Fruit fly (Drosophila melanogaster) whole organism, embryonic: ENCODE data around the gene Jhbp3.

Experiments
- Ada2b ChIP-seq: fragments of 200-800 bp; sonication (Bioruptor generic); IDR thresholded peaks from 2 replicates; pipeline ENCODE4 v1.3.6; 2022; ENCODE audit warnings: missing biosample characterization, missing genetic modification characterization
- Atf6 ChIP-seq: fragments of 200-800 bp; sonication (Bioruptor generic); IDR thresholded peaks from 2 replicates; pipeline ENCODE4 v1.3.6; 2022; ENCODE audit warnings: missing biosample characterization, missing genetic modification characterization
- Bteb2 ChIP-seq: fragments of 200-800 bp; sonication (Bioruptor generic); optimal IDR thresholded peaks from 2 replicates; lab custom pipeline; 2016; ENCODE audit warnings: missing biosample characterization, missing genetic modification characterization
- CG11456 ChIP-seq: fragments of 200-800 bp; sonication (Bioruptor generic); IDR thresholded peaks from 3 replicates; pipeline ENCODE4 v1.3.6; 2022; ENCODE audit warnings: missing biosample characterization, missing genetic modification characterization
- CG14441 ChIP-seq: fragments of 200-800 bp; sonication (Bioruptor generic); IDR thresholded peaks from 2 replicates; pipeline ENCODE4 v1.3.6; 2022; ENCODE audit warnings: missing biosample characterization, missing genetic modification characterization
- CG17829 ChIP-seq: fragments of 200-800 bp; optimal IDR thresholded peaks from 2 replicates; lab custom pipeline; 2019; ENCODE audit warnings: missing biosample characterization, mild to moderate bottlenecking, missing genetic modification characterization, moderate library complexity
- CG18764 ChIP-seq: fragments of 200-800 bp; sonication (Bioruptor generic); optimal IDR thresholded peaks from 3 replicates; lab custom pipeline; 2016; ENCODE audit warnings: missing biosample characterization, missing genetic modification characterization
- CG2129 ChIP-seq: fragments of 200-800 bp; sonication (Bioruptor generic); IDR thresholded peaks from 2 replicates; pipeline ENCODE4 v1.3.6; 2022; ENCODE audit warnings: missing biosample characterization, missing genetic modification characterization; ENCODE audit not compliant: partially characterized antibody
- CG2712 ChIP-seq: fragments of 200-800 bp; optimal IDR thresholded peaks from 3 replicates; lab custom pipeline; 2019; ENCODE audit warnings: missing biosample characterization, mild to moderate bottlenecking, missing genetic modification characterization, moderate library complexity
- CG32772 ChIP-seq: fragments of 200-800 bp; sonication (Bioruptor generic); IDR thresholded peaks from 2 replicates; pipeline ENCODE4 v1.3.6; 2022; ENCODE audit warnings: missing biosample characterization, missing genetic modification characterization
- CG3281 ChIP-seq: fragments of 200-800 bp; sonication (Bioruptor generic); optimal IDR thresholded peaks from 3 replicates; lab custom pipeline; 2017; ENCODE audit warnings: missing biosample characterization, mild to moderate bottlenecking, missing genetic modification characterization
- CG3995 ChIP-seq: fragments of 200-800 bp; sonication (Bioruptor generic); optimal IDR thresholded peaks from 3 replicates; lab custom pipeline; 2016; ENCODE audit warnings: missing biosample characterization, missing genetic modification characterization
- CG4282 ChIP-seq: fragments of 200-800 bp; sonication (Bioruptor generic); optimal IDR thresholded peaks from 2 replicates; lab custom pipeline; 2016; ENCODE audit warnings: missing biosample characterization, missing genetic modification characterization
- CG4820 ChIP-seq: fragments of 200-800 bp; sonication (Bioruptor generic); optimal IDR thresholded peaks from 3 replicates; lab custom pipeline; 2016; ENCODE audit warnings: missing biosample characterization, missing genetic modification characterization
- CG6175 ChIP-seq: fragments of 200-800 bp; sonication (Bioruptor generic); IDR thresholded peaks from 3 replicates; pipeline ENCODE4 v1.3.6; 2022; ENCODE audit warnings: missing biosample characterization, missing genetic modification characterization
- CG6689 ChIP-seq: fragments of 200-800 bp; sonication (Bioruptor generic); IDR thresholded peaks from 2 replicates; pipeline ENCODE4 v1.3.6; 2022; ENCODE audit warnings: missing biosample characterization, missing genetic modification characterization
- CG7963 ChIP-seq: fragments of 200-800 bp; sonication (Bioruptor generic); IDR thresholded peaks from 3 replicates; pipeline ENCODE4 v1.3.6; 2022; ENCODE audit warnings: missing biosample characterization, missing genetic modification characterization; ENCODE audit not compliant: partially characterized antibody
- CG7987 ChIP-seq: fragments of 200-800 bp; sonication (Bioruptor generic); optimal IDR thresholded peaks from 2 replicates; lab custom pipeline; 2018; ENCODE audit warnings: missing biosample characterization, mild to moderate bottlenecking, missing genetic modification characterization, moderate library complexity
- CG9215 ChIP-seq: fragments of 200-800 bp; sonication (Bioruptor generic); IDR thresholded peaks from 2 replicates; pipeline ENCODE4 v1.3.6; 2022; ENCODE audit warnings: missing biosample characterization, missing genetic modification characterization
- Camta ChIP-seq: fragments of 200-800 bp; sonication (Bioruptor generic); optimal IDR thresholded peaks from 2 replicates; lab custom pipeline; 2016; ENCODE audit warnings: missing biosample characterization, missing genetic modification characterization
- Fer1 ChIP-seq: fragments of 200-800 bp; sonication (Bioruptor generic); optimal IDR thresholded peaks from 2 replicates; lab custom pipeline; 2017; ENCODE audit warnings: missing biosample characterization, mild to moderate bottlenecking, missing genetic modification characterization
- H2.0 ChIP-seq: fragments of 200-800 bp; sonication (Bioruptor generic); IDR thresholded peaks from 2 replicates; pipeline ENCODE4 v1.3.6; 2022; ENCODE audit warnings: missing biosample characterization, missing genetic modification characterization
- HLHmδ ChIP-seq: fragments of 200-800 bp; sonication (Bioruptor generic); optimal IDR thresholded peaks from 2 replicates; lab custom pipeline; 2018; ENCODE audit warnings: missing biosample characterization, mild to moderate bottlenecking, missing genetic modification characterization, moderate library complexity
- Hr51 ChIP-seq, 2 experiments: fragments of 200-800 bp; sonication (Bioruptor generic); optimal IDR thresholded peaks; 2 replicates in 1 of 2; 3 replicates in 1 of 2; lab custom pipeline; 2016 to 2018; ENCODE audit warnings: missing biosample characterization in 2 of 2, missing genetic modification characterization in 2 of 2, mild to moderate bottlenecking in 1 of 2, moderate library complexity in 1 of 2
- Hr78 ChIP-seq, 2 experiments: fragments of 200-800 bp in 1 of 2; fragments of >200 bp in 1 of 2; sonication (Bioruptor generic) in 1 of 2; optimal IDR thresholded peaks; 2 replicates each; lab custom pipeline; 2017 to 2019; ENCODE audit warnings: missing biosample characterization in 2 of 2, missing genetic modification characterization in 2 of 2, mild to moderate bottlenecking in 1 of 2, moderate library complexity in 1 of 2
- Jarid2 ChIP-seq: fragments of 200-800 bp; sonication (Bioruptor generic); optimal IDR thresholded peaks from 3 replicates; lab custom pipeline; 2017; ENCODE audit warnings: mild to moderate bottlenecking, missing biosample characterization, missing genetic modification reagents, missing genetic modification characterization
- Med ChIP-seq: fragments of 200-800 bp; sonication (Bioruptor generic); peaks from one replicate; lab custom pipeline; 2016; ENCODE audit warnings: missing biosample characterization, missing genetic modification characterization, mild to moderate bottlenecking, inconsistent platforms, moderate library complexity
- NC2α ChIP-seq: fragments of 200-800 bp; sonication (Bioruptor generic); optimal IDR thresholded peaks from 2 replicates; lab custom pipeline; 2016; ENCODE audit warnings: missing biosample characterization, missing genetic modification characterization
- NC2β ChIP-seq: fragments of 200-800 bp; sonication (Bioruptor generic); optimal IDR thresholded peaks from 2 replicates; lab custom pipeline; 2016; ENCODE audit warnings: missing biosample characterization, missing genetic modification characterization
- Trl ChIP-seq, 3 experiments: fragments of >200 bp in 2 of 3; fragments of 200-800 bp in 1 of 3; sonication (Bioruptor generic) in 1 of 3; optimal IDR thresholded peaks; 2 replicates in 1 of 3; 3 replicates in 2 of 3; lab custom pipeline; 2016 to 2017; ENCODE audit warnings: missing biosample characterization in 1 of 3, missing genetic modification characterization in 1 of 3
- YL-1 ChIP-seq: fragments of 200-800 bp; sonication (Bioruptor generic); optimal IDR thresholded peaks from 3 replicates; lab custom pipeline; 2017; ENCODE audit warnings: missing biosample characterization, mild to moderate bottlenecking, missing genetic modification characterization
- ac ChIP-seq: fragments of 200-800 bp; sonication (Bioruptor generic); optimal IDR thresholded peaks from 3 replicates; lab custom pipeline; 2017; ENCODE audit warnings: missing biosample characterization, mild to moderate bottlenecking, missing genetic modification characterization
- ci ChIP-seq: fragments of 200-800 bp; sonication (Bioruptor generic); IDR thresholded peaks from 3 replicates; pipeline ENCODE4 v1.3.6; 2022; ENCODE audit warnings: missing biosample characterization, missing genetic modification characterization
- crol ChIP-seq: fragments of 200-800 bp; sonication (Bioruptor generic); IDR thresholded peaks from 2 replicates; pipeline ENCODE4 v1.3.6; 2022; ENCODE audit warnings: missing biosample characterization, missing genetic modification characterization
- disco-r ChIP-seq: fragments of 200-800 bp; sonication (Bioruptor generic); optimal IDR thresholded peaks from 2 replicates; lab custom pipeline; 2016; ENCODE audit warnings: missing biosample characterization, missing genetic modification characterization
- fd96Cb ChIP-seq: fragments of 200-800 bp; sonication (Bioruptor generic); optimal IDR thresholded peaks from 2 replicates; lab custom pipeline; 2018; ENCODE audit warnings: missing biosample characterization, mild to moderate bottlenecking, missing genetic modification characterization, moderate library complexity
- gce ChIP-seq: fragments of 200-800 bp; sonication (Bioruptor generic); IDR thresholded peaks from 3 replicates; pipeline ENCODE4 v1.3.6; 2022; ENCODE audit warnings: missing biosample characterization, missing genetic modification characterization
- ken ChIP-seq: fragments of 200-800 bp; sonication (Bioruptor generic); IDR thresholded peaks from 3 replicates; pipeline ENCODE4 v1.3.6; 2022; ENCODE audit warnings: missing biosample characterization, missing genetic modification characterization
- luna ChIP-seq: fragments of 200-800 bp; sonication (Bioruptor generic); optimal IDR thresholded peaks from 2 replicates; lab custom pipeline; 2016; ENCODE audit warnings: missing biosample characterization, missing genetic modification characterization
- pita ChIP-seq: fragments of 200-800 bp; sonication (Bioruptor generic); optimal IDR thresholded peaks from 2 replicates; lab custom pipeline; 2017; ENCODE audit warnings: missing biosample characterization, mild to moderate bottlenecking, missing genetic modification characterization
- ro ChIP-seq: fragments of 200-800 bp; sonication (Bioruptor generic); IDR thresholded peaks from 2 replicates; pipeline ENCODE4 v1.3.6; 2022; ENCODE audit warnings: missing biosample characterization, missing genetic modification characterization
- sens-2 ChIP-seq: fragments of 200-800 bp; sonication (Bioruptor generic); IDR thresholded peaks from 2 replicates; pipeline ENCODE4 v1.3.6; 2022; ENCODE audit warnings: missing biosample characterization, missing genetic modification characterization
- slou ChIP-seq: fragments of 200-800 bp; sonication (Bioruptor generic); optimal IDR thresholded peaks from 3 replicates; lab custom pipeline; 2016; ENCODE audit warnings: missing biosample characterization, missing genetic modification characterization
- sqz ChIP-seq: fragments of 200-800 bp; sonication (Bioruptor generic); optimal IDR thresholded peaks from 3 replicates; lab custom pipeline; 2018; ENCODE audit warnings: missing biosample characterization, mild to moderate bottlenecking, missing genetic modification characterization
- sr ChIP-seq: fragments of 200-800 bp; sonication (Bioruptor generic); IDR thresholded peaks from 3 replicates; pipeline ENCODE4 v1.3.6; 2022; ENCODE audit warnings: missing biosample characterization, missing genetic modification characterization
- stwl ChIP-seq: fragments of 200-800 bp; sonication (Bioruptor generic); optimal IDR thresholded peaks from 3 replicates; lab custom pipeline; 2018; ENCODE audit warnings: missing biosample characterization, mild to moderate bottlenecking, missing genetic modification characterization, moderate library complexity
- zfh2 ChIP-seq: fragments of 200-800 bp; sonication (Bioruptor generic); optimal IDR thresholded peaks from 2 replicates; lab custom pipeline; 2016; ENCODE audit warnings: missing biosample characterization, missing genetic modification characterization

Jhbp3 gene

DNA sequence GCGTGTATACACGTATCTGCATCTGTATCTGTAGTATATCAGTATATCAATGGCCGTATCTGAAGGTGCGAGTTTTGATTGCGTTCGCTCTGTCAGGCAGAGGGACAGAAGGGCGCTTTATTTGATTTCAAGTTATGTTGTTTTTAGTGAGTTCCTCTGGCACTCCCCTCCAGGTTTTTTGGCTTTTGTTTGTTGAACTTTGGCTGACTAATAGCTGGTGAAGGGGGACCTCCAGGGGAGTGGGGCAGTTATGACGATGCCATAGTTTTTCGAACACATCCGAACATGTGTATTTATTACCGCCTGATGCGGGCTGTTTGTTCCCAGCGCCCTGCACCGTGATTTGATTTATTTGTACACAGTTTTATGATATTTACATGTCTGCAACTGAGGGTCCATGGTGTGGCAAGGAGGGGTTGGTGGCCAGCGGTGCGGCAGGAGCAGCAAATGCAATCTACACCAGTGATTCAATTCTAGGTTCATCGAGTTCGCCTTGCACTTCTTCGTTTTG, 37.2 kb upstream of the Jhbp3 start (continued):
- TF ChIP-seq HLHmδ (GFP tag; lab: Kevin White, UChicago) = peak; percentile 71
- TF ChIP-seq CG17829 (tag; lab: Kevin White, UChicago) = peak; percentile 48
- no peak for TF ChIP-seq CG6175
- TF ChIP-seq CG7987 = peak; percentile 40
- peak; percentile 84 for TF ChIP-seq Med (GFP tag; lab: Kevin White, UChicago)
- TF ChIP-seq sqz (GFP tag; lab: Kevin White, UChicago) = peak; percentile 71
- TF ChIP-seq CG9215 = no peak
- TF ChIP-seq ken (GFP tag; lab: Robert Waterston, UW) = no peak
- TF ChIP-seq stwl (tag; lab: Kevin White, UChicago) = no peak
- TF ChIP-seq crol (GFP tag; lab: Robert Waterston, UW) = peak; percentile 98
- peak; percentile 15 for TF ChIP-seq NC2β (GFP tag; lab: Kevin White, UChicago)
- no peak for TF ChIP-seq Bteb2 (GFP tag; lab: Kevin White, UChicago)
- TF ChIP-seq Hr78 (GFP tag; optimal IDR thresholded peaks at IDR 0.05; lab: Kevin White, UChicago) = peak in 1 of 2 experiments; percentile 95
- TF ChIP-seq YL-1 (GFP tag; lab: Kevin White, UChicago) = no peak
- TF ChIP-seq slou (GFP tag; lab: Kevin White, UChicago) = no peak
- peak; percentile 71; the same call in 2 of the 3 replicates for TF ChIP-seq ci (GFP tag; lab: Robert Waterston, UW)
- no peak for TF ChIP-seq CG11456 (GFP tag; lab: Robert Waterston, UW)

dm6 chr3R:4989150-4990017, 34.3 kb upstream of the Jhbp3 start:
- TF ChIP-seq fd96Cb (tag; lab: Kevin White, UChicago) = peak; percentile 58
- TF ChIP-seq Trl (optimal IDR thresholded peaks at IDR 0.05; lab: Kevin White, UChicago) = no peak
- TF ChIP-seq Trl (GFP tag; optimal IDR thresholded peaks at IDR 0.05; lab: Kevin White, UChicago) = peak; percentile 59
- TF ChIP-seq ac (GFP tag; lab: Kevin White, UChicago) = peak; percentile 56
- peak; percentile 56 for TF ChIP-seq CG4820 (GFP tag; lab: Kevin White, UChicago)
- TF ChIP-seq H2.0 (GFP tag; lab: Robert Waterston, UW) = no peak
- no peak for TF ChIP-seq Jarid2 (GFP tag; lab: Kevin White, UChicago)
- no peak for TF ChIP-seq Fer1 (GFP tag; lab: Kevin White, UChicago)
- peak; percentile 37; the same call in 1 of the 2 replicates for TF ChIP-seq sens-2 (GFP tag; lab: Robert Waterston, UW)
- TF ChIP-seq Hr51 (GFP tag; optimal IDR thresholded peaks at IDR 0.05; lab: Kevin White, UChicago) = peak; percentile 2 to 34
- no peak for TF ChIP-seq CG32772 (GFP tag; lab: Robert Waterston, UW)
- no peak for TF ChIP-seq CG6689 (GFP tag; lab: Robert Waterston, UW)
- TF ChIP-seq zfh2 (GFP tag; lab: Kevin White, UChicago) = no peak
- no peak for TF ChIP-seq CG2129 (GFP tag; lab: Robert Waterston, UW)
- TF ChIP-seq Camta (GFP tag; lab: Kevin White, UChicago) = peak; percentile 34
- TF ChIP-seq disco-r (GFP tag; lab: Kevin White, UChicago) = peak; percentile 41
- TF ChIP-seq NC2α = peak; percentile 29
- TF ChIP-seq CG18764 (GFP tag; lab: Kevin White, UChicago) = no peak
- TF ChIP-seq CG14441 (GFP tag; lab: Robert Waterston, UW) = no peak
- no peak for TF ChIP-seq ro (GFP tag; lab: Robert Waterston, UW)
- no peak for TF ChIP-seq Ada2b
- no peak for TF ChIP-seq luna
- no peak for TF ChIP-seq sr (GFP tag; lab: Robert Waterston, UW)
- peak; percentile 82 for TF ChIP-seq CG2712 (tag; lab: Kevin White, UChicago)
- no peak for TF ChIP-seq CG4282
- peak; percentile 60 for TF ChIP-seq sqz (GFP tag; lab: Kevin White, UChicago)
- 0 out of 3 replicates have a peak, but pooled peaks have one; percentile 17 for TF ChIP-seq gce (GFP tag; lab: Robert Waterston, UW)
- TF ChIP-seq CG7963 (GFP tag; lab: Robert Waterston, UW) = no peak
- TF ChIP-seq CG11456 (GFP tag; lab: Robert Waterston, UW) = no peak
- TF ChIP-seq pita (GFP tag; lab: Kevin White, UChicago) = no peak
- TF ChIP-seq Atf6 (GFP tag; lab: Robert Waterston, UW) = no peak
- no peak for TF ChIP-seq CG3995
- no peak for TF ChIP-seq CG3281 (GFP tag; lab: Kevin White, UChicago)
